Worm (Caenorhabditis elegans) whole organism, midembryonic: ENCODE measurements around the gene R160.6.

Experiments used
- flt-1 ChIP-seq: fragments of 200-800 bp; sonication (Bioruptor generic); IDR thresholded peaks from 2 replicates; pipeline ENCODE4 v1.3.6; 2022; ENCODE audit warnings: missing genetic modification characterization, missing compliant biosample characterization
- ztf-29 ChIP-seq: fragments of 200-800 bp; sonication (Bioruptor generic); IDR thresholded peaks from 2 replicates; pipeline ENCODE4 v1.3.6; 2022; ENCODE audit warnings: missing genetic modification reagents, missing genetic modification characterization, missing compliant biosample characterization

DNA sequence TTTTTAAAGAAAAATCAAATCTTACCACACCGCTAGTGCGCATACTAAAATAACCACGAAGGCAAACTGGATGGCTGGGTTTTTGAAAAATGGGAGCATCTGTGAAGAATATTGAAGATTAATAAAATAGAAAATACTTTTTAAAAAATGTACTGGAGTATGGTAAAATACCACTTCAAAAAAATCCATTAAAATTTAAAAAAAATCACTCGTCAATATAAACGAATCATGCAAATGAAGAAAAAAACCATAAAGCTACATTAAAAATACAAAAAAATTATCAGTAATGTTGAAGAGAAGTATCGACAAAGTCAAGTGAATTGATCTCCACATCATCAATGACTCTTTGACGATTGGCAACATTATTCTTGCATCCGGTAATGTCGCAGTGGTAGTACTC, 2.3 kb downstream of the R160.6 start, which contains the start of gene R160.5:
- no peak for TF ChIP-seq flt-1 (GFP tag; lab: Robert Waterston, UW)
- no peak for TF ChIP-seq ztf-29 (GFP tag; lab: Robert Waterston, UW)
